Worm (Caenorhabditis elegans) whole organism, L4/young adult: ENCODE measurements around the gene F08G5.3.

ENCODE experiments used
- W03F9.2 ChIP-seq: fragments of 150-350 bp; optimal IDR thresholded peaks from 2 replicates; lab custom pipeline; 2014; ENCODE audit warnings: missing biosample characterization, missing genetic modification characterization
- him-1 ChIP-seq: sonication (generic microtip); optimal IDR thresholded peaks from 2 replicates; lab custom pipeline; 2016; ENCODE audit warnings: missing genotype, missing genetic modification reagents, missing genetic modification characterization, missing compliant biosample characterization

ce11 chrIV:12431755-12432154 lies 14.4 kb upstream of the F08G5.3 start:
- TF ChIP-seq him-1 (tag; lab: Kevin White, UChicago), result no peak
- TF ChIP-seq W03F9.2 (tag; lab: Kevin White, UChicago), result no peak
